Worm (Caenorhabditis elegans): Measurements from ENCODE around the gene F13B6.3.

Gene F13B6.3

ce11 chrIV:7477697-7478096 is 11.9 kb upstream of the F13B6.3 start:
- TF ChIP-seq ceh-48 (tag; optimal IDR thresholded peaks at IDR 0.05) (no peak), K09A11.1 (tag; optimal IDR thresholded peaks at IDR 0.05; ENCODE audit: insufficient read depth) (no peak), sdc-2 (tag; optimal IDR thresholded peaks at IDR 0.05) (no peak), ztf-16 (tag; optimal IDR thresholded peaks at IDR 0.05) (no peak), unc-86 (tag; optimal IDR thresholded peaks at IDR 0.05) (no peak), rnt-1 (tag; optimal IDR thresholded peaks at IDR 0.05) (no peak), ama-1 (optimal IDR thresholded peaks at IDR 0.05) (no peak), madf-2 (tag; optimal IDR thresholded peaks at IDR 0.05) (no peak), tbx-7 (tag; optimal IDR thresholded peaks at IDR 0.05) (no peak), nhr-11 (tag; optimal IDR thresholded peaks at IDR 0.05) (no peak), F13H6.1 (tag; optimal IDR thresholded peaks at IDR 0.05) (no peak), T23F11.4 (GFP tag; optimal IDR thresholded peaks at IDR 0.05) (no peak), unc-42 (tag; optimal IDR thresholded peaks at IDR 0.05) (no peak)

ce11 chrIV:7477197-7477596 is 11.4 kb upstream of the F13B6.3 start, which contains the start of gene pycr-4:
Gene pycr-4, minus strand, starts transcription at chrIV:7477297.
- TF ChIP-seq ref-2 (tag; optimal IDR thresholded peaks at IDR 0.05) (no peak), odd-2 (tag; optimal IDR thresholded peaks at IDR 0.05) (no peak), lim-6 (tag; optimal IDR thresholded peaks at IDR 0.05) (no peak), mec-3 (tag; optimal IDR thresholded peaks at IDR 0.05; ENCODE audit: borderline replicate concordance) (no peak), hlh-30 (tag; optimal IDR thresholded peaks at IDR 0.05; ENCODE audit: insufficient read depth) (no peak), npax-4 (tag; optimal IDR thresholded peaks at IDR 0.05) (no peak), ceh-34 (tag; optimal IDR thresholded peaks at IDR 0.05) (no peak), ceh-22 (tag; optimal IDR thresholded peaks at IDR 0.05) (no peak), C08G9.2 (tag; optimal IDR thresholded peaks at IDR 0.05) (no peak), unc-86 (tag; optimal IDR thresholded peaks at IDR 0.05) (no peak), ceh-30 (tag; optimal IDR thresholded peaks at IDR 0.05) (no peak), ceh-48 (tag; optimal IDR thresholded peaks at IDR 0.05) (no peak)

ce11 chrIV:7474826-7475225 is 9.1 kb upstream of the F13B6.3 start, which contains the start of gene slc-25A18.2:
Gene slc-25A18.2, plus strand, starts transcription at chrIV:7475041.
- TF ChIP-seq dmd-4 (tag; optimal IDR thresholded peaks at IDR 0.05; ENCODE audit: borderline replicate concordance) (no peak), madf-2 (tag; optimal IDR thresholded peaks at IDR 0.05) (no peak), ceh-14 (tag; optimal IDR thresholded peaks at IDR 0.05) (no peak), ahr-1 (tag; optimal IDR thresholded peaks at IDR 0.05) (no peak), ets-4 (tag; optimal IDR thresholded peaks at IDR 0.05) (no peak), hlh-30 (tag; optimal IDR thresholded peaks at IDR 0.05; ENCODE audit: insufficient read depth) (no peak), ceh-34 (tag; optimal IDR thresholded peaks at IDR 0.05) (no peak), ceh-18 (tag; optimal IDR thresholded peaks at IDR 0.05) (no peak)

- TF ChIP-seq ceh-18 (tag; optimal IDR thresholded peaks at IDR 0.05) (no peak), rnt-1 (tag; optimal IDR thresholded peaks at IDR 0.05) (no peak), pha-4 (tag; optimal IDR thresholded peaks at IDR 0.05) (no peak), sox-4 (tag; optimal IDR thresholded peaks at IDR 0.05) (no peak), ztf-16 (tag; optimal IDR thresholded peaks at IDR 0.05) (no peak), lim-6 (tag; optimal IDR thresholded peaks at IDR 0.05) (no peak), pat-9 (tag; optimal IDR thresholded peaks at IDR 0.05) (no peak), ref-2 (tag; optimal IDR thresholded peaks at IDR 0.05) (no peak), hlh-8 (tag; optimal IDR thresholded peaks at IDR 0.05) (no peak), ceh-48 (tag; optimal IDR thresholded peaks at IDR 0.05) (no peak), fkh-6 (tag; optimal IDR thresholded peaks at IDR 0.05) (no peak), pqm-1 (tag; optimal IDR thresholded peaks at IDR 0.05) (no peak), unc-86 (tag; optimal IDR thresholded peaks at IDR 0.05) (no peak), pha-2 (tag; optimal IDR thresholded peaks at IDR 0.05) (no peak), ets-4 (tag; optimal IDR thresholded peaks at IDR 0.05) (no peak)
Observed at ce11 chrIV:7473159-7473649, 7.4 kb upstream of the F13B6.3 start, which contains the start of the genes plk-3 and F55G1.6. Gene plk-3, minus strand, starts transcription at chrIV:7473209. Gene F55G1.6, plus strand, starts transcription at chrIV:7473517.
